Fruit fly (Drosophila melanogaster) whole organism, embryonic: ENCODE measurements around the gene CG6867.

Experiments
- Aef1 ChIP-seq: fragments of 200-800 bp; sonication (Bioruptor generic); IDR thresholded peaks from 3 replicates; pipeline ENCODE4 v1.3.6; 2022; ENCODE audit warnings: missing biosample characterization, missing genetic modification characterization
- Antp ChIP-seq: fragments of 200-800 bp; sonication (Bioruptor generic); optimal IDR thresholded peaks from 3 replicates; lab custom pipeline; 2016; ENCODE audit warnings: missing biosample characterization, missing genetic modification characterization
- BtbVII ChIP-seq: fragments of 200-800 bp; sonication (Bioruptor generic); optimal IDR thresholded peaks from 3 replicates; lab custom pipeline; 2017; ENCODE audit warnings: missing biosample characterization, mild to moderate bottlenecking, missing genetic modification characterization
- CG10147 ChIP-seq: fragments of 200-800 bp; sonication (Bioruptor generic); optimal IDR thresholded peaks from 2 replicates; lab custom pipeline; 2019; ENCODE audit warnings: missing biosample characterization, mild to moderate bottlenecking, missing genetic modification characterization, moderate library complexity
- CG1024 ChIP-seq: fragments of 200-800 bp; sonication (Bioruptor generic); IDR thresholded peaks from 2 replicates; pipeline ENCODE4 v1.3.6; 2022; ENCODE audit warnings: missing biosample characterization, missing genetic modification characterization
- CG10321 ChIP-seq: fragments of 200-800 bp; sonication (Bioruptor generic); IDR thresholded peaks from 2 replicates; pipeline ENCODE4 v1.3.6; 2022; ENCODE audit warnings: missing biosample characterization, missing genetic modification characterization
- CG10565 ChIP-seq: fragments of 200-800 bp; sonication (Bioruptor generic); optimal IDR thresholded peaks from 3 replicates; lab custom pipeline; 2016; ENCODE audit warnings: missing biosample characterization, mild to moderate bottlenecking, missing genetic modification characterization
- CG10959 ChIP-seq: fragments of 200-800 bp; sonication (Bioruptor generic); IDR thresholded peaks from 2 replicates; pipeline ENCODE4 v1.3.6; 2022; ENCODE audit warnings: missing biosample characterization, missing genetic modification characterization
- CG11504 ChIP-seq: fragments of 200-800 bp; sonication (Bioruptor generic); optimal IDR thresholded peaks from 3 replicates; lab custom pipeline; 2019; ENCODE audit warnings: missing biosample characterization, mild to moderate bottlenecking, missing genetic modification characterization, moderate library complexity
- CG12744 ChIP-seq: fragments of 200-800 bp; sonication (Bioruptor generic); optimal IDR thresholded peaks from 2 replicates; lab custom pipeline; 2016; ENCODE audit warnings: missing biosample characterization, missing genetic modification characterization
- CG15073 ChIP-seq: fragments of 200-800 bp; sonication (Bioruptor generic); optimal IDR thresholded peaks from 2 replicates; lab custom pipeline; 2016; ENCODE audit warnings: missing biosample characterization, missing genetic modification characterization
- CG15479 ChIP-seq: fragments of 200-800 bp; sonication (Bioruptor generic); optimal IDR thresholded peaks from 3 replicates; lab custom pipeline; 2019; ENCODE audit warnings: missing biosample characterization, mild to moderate bottlenecking, missing genetic modification characterization, moderate library complexity
- CG17186 ChIP-seq: fragments of 200-800 bp; sonication (Bioruptor generic); optimal IDR thresholded peaks from 3 replicates; lab custom pipeline; 2017; ENCODE audit warnings: missing biosample characterization, missing genetic modification reagents, missing genetic modification characterization
- CG1832 ChIP-seq: fragments of 200-800 bp; sonication (Bioruptor generic); optimal IDR thresholded peaks from 2 replicates; lab custom pipeline; 2017; ENCODE audit warnings: missing biosample characterization, mild to moderate bottlenecking, missing genetic modification characterization, inconsistent platforms
- CG30403 ChIP-seq: fragments of 200-800 bp; sonication (Bioruptor generic); optimal IDR thresholded peaks from 3 replicates; lab custom pipeline; 2016; ENCODE audit warnings: missing biosample characterization, missing genetic modification characterization
- CG31441 ChIP-seq: fragments of 200-800 bp; sonication (Bioruptor generic); IDR thresholded peaks from 2 replicates; pipeline ENCODE4 v1.3.6; 2022; ENCODE audit warnings: missing biosample characterization, missing genetic modification characterization
- CG3726 ChIP-seq: fragments of 200-800 bp; sonication (Bioruptor generic); IDR thresholded peaks from 3 replicates; pipeline ENCODE4, ENCODE4 v1.3.6; 2022; ENCODE audit warnings: missing biosample characterization, missing genetic modification characterization
- CG4617 ChIP-seq: fragments of 200-800 bp; sonication (Bioruptor generic); optimal IDR thresholded peaks from 3 replicates; lab custom pipeline; 2016; ENCODE audit warnings: missing biosample characterization, missing genetic modification characterization, borderline replicate concordance
- CG4854 ChIP-seq: fragments of 200-800 bp; sonication (Bioruptor generic); optimal IDR thresholded peaks from 2 replicates; lab custom pipeline; 2016; ENCODE audit warnings: missing biosample characterization, missing genetic modification characterization, inconsistent platforms
- CG6683 ChIP-seq: fragments of 200-800 bp; sonication (Bioruptor generic); optimal IDR thresholded peaks from 2 replicates; lab custom pipeline; 2017; ENCODE audit warnings: missing biosample characterization, mild to moderate bottlenecking, missing genetic modification characterization, missing genetic modification reagents
- CG7372 ChIP-seq: fragments of 200-800 bp; sonication (Bioruptor generic); IDR thresholded peaks from 2 replicates; pipeline ENCODE4 v1.3.6; 2022; ENCODE audit warnings: missing biosample characterization, missing genetic modification characterization
- Gsc ChIP-seq: fragments of 200-800 bp; sonication (Bioruptor generic); IDR thresholded peaks from 2 replicates; pipeline ENCODE4 v1.3.6; 2022; ENCODE audit warnings: missing biosample characterization, missing genetic modification characterization
- Hmx ChIP-seq: fragments of 200-800 bp; sonication (Bioruptor generic); optimal IDR thresholded peaks from 2 replicates; lab custom pipeline; 2016; ENCODE audit warnings: missing biosample characterization, missing genetic modification characterization
- Hsf ChIP-seq: fragments of 200-800 bp; sonication (Bioruptor generic); optimal IDR thresholded peaks from 3 replicates; lab custom pipeline; 2016; ENCODE audit warnings: missing biosample characterization, missing genetic modification characterization
- MBD-R2 ChIP-seq: fragments of 200-800 bp; sonication (Bioruptor generic); IDR thresholded peaks from 2 replicates; pipeline ENCODE4 v1.3.6; 2022; ENCODE audit warnings: missing biosample characterization, missing genetic modification characterization
- Nf-YB ChIP-seq: fragments of 200-800 bp; sonication (Bioruptor generic); optimal IDR thresholded peaks from 3 replicates; lab custom pipeline; 2019; ENCODE audit warnings: missing biosample characterization, mild to moderate bottlenecking, missing genetic modification characterization, moderate library complexity
- Sin3A ChIP-seq: fragments of >200 bp; optimal IDR thresholded peaks from 2 replicates; lab custom pipeline; 2018
- Taf1 ChIP-seq: fragments of 200-800 bp; sonication (Bioruptor generic); IDR thresholded peaks from 2 replicates; pipeline ENCODE4 v1.3.6; 2022; ENCODE audit warnings: missing biosample characterization, missing genetic modification characterization
- Vsx1 ChIP-seq: fragments of 200-800 bp; sonication (Bioruptor generic); optimal IDR thresholded peaks from 2 replicates; lab custom pipeline; 2017; ENCODE audit warnings: missing biosample characterization, mild to moderate bottlenecking, missing genetic modification characterization, missing genetic modification reagents
- abd-A ChIP-seq: fragments of 200-800 bp; sonication (Bioruptor generic); optimal IDR thresholded peaks from 3 replicates; lab custom pipeline; 2019; ENCODE audit warnings: missing biosample characterization, mild to moderate bottlenecking, missing genetic modification characterization, moderate library complexity
- al ChIP-seq: fragments of 200-800 bp; sonication (Bioruptor generic); IDR thresholded peaks from 2 replicates; pipeline ENCODE4 v1.3.6; 2022; ENCODE audit warnings: missing biosample characterization, missing genetic modification characterization
- az2 ChIP-seq: fragments of 200-800 bp; sonication (Bioruptor generic); optimal IDR thresholded peaks from 3 replicates; lab custom pipeline; 2016; ENCODE audit warnings: missing biosample characterization, missing genetic modification characterization
- cg ChIP-seq: fragments of 200-800 bp; sonication (Bioruptor generic); optimal IDR thresholded peaks from 3 replicates; lab custom pipeline; 2019; ENCODE audit warnings: missing biosample characterization, mild to moderate bottlenecking, missing genetic modification characterization, moderate library complexity
- danr ChIP-seq: fragments of 200-800 bp; sonication (Bioruptor generic); IDR thresholded peaks from 2 replicates; pipeline ENCODE4 v1.3.6; 2022; ENCODE audit warnings: missing biosample characterization, missing genetic modification characterization
- dmrt99B ChIP-seq: fragments of 200-800 bp; sonication (Bioruptor generic); optimal IDR thresholded peaks from 2 replicates; lab custom pipeline; 2018; ENCODE audit warnings: missing biosample characterization, mild to moderate bottlenecking, missing genetic modification characterization, moderate library complexity
- dpn ChIP-seq, 2 experiments: fragments of 200-800 bp; sonication (Bioruptor generic); optimal IDR thresholded peaks; 3 replicates each; lab custom pipeline; 2016; ENCODE audit warnings: missing biosample characterization in 2 of 2, missing genetic modification characterization in 2 of 2
- emc ChIP-seq: fragments of 200-800 bp; sonication (Bioruptor generic); optimal IDR thresholded peaks from 2 replicates; lab custom pipeline; 2016; ENCODE audit warnings: missing biosample characterization, missing genetic modification characterization
- en ChIP-seq: fragments of 200-800 bp; sonication (Bioruptor generic); optimal IDR thresholded peaks from 2 replicates; lab custom pipeline; 2016; ENCODE audit warnings: missing biosample characterization, missing genetic modification characterization
- fd102C ChIP-seq: fragments of 200-800 bp; sonication (Bioruptor generic); optimal IDR thresholded peaks from 2 replicates; lab custom pipeline; 2018; ENCODE audit warnings: missing biosample characterization, mild to moderate bottlenecking, missing genetic modification characterization, moderate library complexity
- fru ChIP-seq: fragments of >200 bp; optimal IDR thresholded peaks from 2 replicates; lab custom pipeline; 2017
- ftz-f1 ChIP-seq: fragments of 200-800 bp; sonication (Bioruptor generic); optimal IDR thresholded peaks from 2 replicates; lab custom pipeline; 2016; ENCODE audit warnings: missing biosample characterization, missing genetic modification characterization
- gro ChIP-seq: fragments of 200-800 bp; sonication (Bioruptor generic); optimal IDR thresholded peaks from 2 replicates; lab custom pipeline; 2016; ENCODE audit warnings: missing biosample characterization, missing genetic modification characterization
- h ChIP-seq: fragments of >200 bp; optimal IDR thresholded peaks from 2 replicates; lab custom pipeline; 2017
- hbn ChIP-seq: fragments of 200-800 bp; sonication (Bioruptor generic); IDR thresholded peaks from 2 replicates; pipeline ENCODE4 v1.3.6; 2022; ENCODE audit warnings: missing biosample characterization, missing genetic modification characterization; ENCODE audit not compliant: partially characterized antibody
- lmd ChIP-seq: fragments of 200-800 bp; sonication (Bioruptor generic); IDR thresholded peaks from 2 replicates; pipeline ENCODE4 v1.3.6; 2022; ENCODE audit warnings: missing biosample characterization, missing genetic modification characterization
- maf-S ChIP-seq: fragments of 200-800 bp; sonication (Bioruptor generic); optimal IDR thresholded peaks from 2 replicates; lab custom pipeline; 2016; ENCODE audit warnings: missing biosample characterization, missing genetic modification characterization
- peb ChIP-seq: fragments of 200-800 bp; sonication (Bioruptor generic); IDR thresholded peaks from 2 replicates; pipeline ENCODE4 v1.3.6; 2022; ENCODE audit warnings: missing biosample characterization, missing genetic modification characterization
- pfk ChIP-seq: fragments of 200-800 bp; sonication (Bioruptor generic); optimal IDR thresholded peaks from 2 replicates; lab custom pipeline; 2018; ENCODE audit warnings: missing biosample characterization, mild to moderate bottlenecking, missing genetic modification characterization, moderate library complexity
- scrt ChIP-seq: fragments of 200-800 bp; sonication (Bioruptor generic); optimal IDR thresholded peaks from 2 replicates; lab custom pipeline; 2018; ENCODE audit warnings: missing biosample characterization, mild to moderate bottlenecking, missing genetic modification characterization, moderate library complexity
- tup ChIP-seq: fragments of 200-800 bp; sonication (Bioruptor generic); optimal IDR thresholded peaks from 2 replicates; lab custom pipeline; 2016; ENCODE audit warnings: missing biosample characterization, mild to moderate bottlenecking, missing genetic modification characterization, moderate library complexity
- unc-4 ChIP-seq: fragments of 200-800 bp; sonication (Bioruptor generic); IDR thresholded peaks from 2 replicates; pipeline ENCODE4 v1.3.6; 2022; ENCODE audit warnings: missing biosample characterization, missing genetic modification characterization; ENCODE audit not compliant: partially characterized antibody
- zf30C ChIP-seq: fragments of 200-800 bp; sonication (Bioruptor generic); optimal IDR thresholded peaks from 3 replicates; lab custom pipeline; 2018; ENCODE audit warnings: missing biosample characterization, mild to moderate bottlenecking, missing genetic modification characterization

CG6867 gene

dm6 chrX:18023615-18024163 is at the start of gene CG6867 (continued):
- TF ChIP-seq hbn (GFP tag; lab: Robert Waterston, UW) = no peak
- no peak for TF ChIP-seq CG3726 (GFP tag; lab: Robert Waterston, UW)
- peak; percentile 8 for TF ChIP-seq scrt (GFP tag; lab: Kevin White, UChicago)
- no peak for TF ChIP-seq Hmx (GFP tag; lab: Kevin White, UChicago)
- TF ChIP-seq CG10147 = no peak
- TF ChIP-seq zf30C (GFP tag; lab: Kevin White, UChicago) = no peak
- peak; percentile 4 for TF ChIP-seq CG11504
- 0 out of 2 replicates have a peak, but pooled peaks have one; percentile 21 for TF ChIP-seq unc-4 (GFP tag; lab: Robert Waterston, UW)
- peak; percentile 30 for TF ChIP-seq abd-A
- TF ChIP-seq CG10959 (GFP tag; lab: Robert Waterston, UW) = no peak
- TF ChIP-seq Antp (GFP tag; lab: Kevin White, UChicago) = no peak
- no peak for TF ChIP-seq gro
- no peak for TF ChIP-seq maf-S (GFP tag; lab: Kevin White, UChicago)
- no peak for TF ChIP-seq Aef1 (GFP tag; lab: Robert Waterston, UW)
- TF ChIP-seq CG10565 (GFP tag; lab: Kevin White, UChicago) = no peak
- no peak for TF ChIP-seq CG15073 (GFP tag; lab: Kevin White, UChicago)
- no peak for TF ChIP-seq CG4854 (GFP tag; lab: Kevin White, UChicago)
- no peak for TF ChIP-seq CG4617 (GFP tag; lab: Kevin White, UChicago)
- no peak for TF ChIP-seq fd102C (GFP tag; lab: Kevin White, UChicago)
- TF ChIP-seq al (GFP tag; lab: Robert Waterston, UW) = no peak
- TF ChIP-seq Vsx1 (GFP tag; lab: Kevin White, UChicago) = no peak
- no peak for TF ChIP-seq ftz-f1 (GFP tag; lab: Kevin White, UChicago)
- peak; percentile 80 for TF ChIP-seq CG10321 (GFP tag; lab: Robert Waterston, UW)
- no peak for TF ChIP-seq danr (GFP tag; lab: Robert Waterston, UW)
- no peak for TF ChIP-seq dmrt99B (tag; lab: Kevin White, UChicago)

DNA sequence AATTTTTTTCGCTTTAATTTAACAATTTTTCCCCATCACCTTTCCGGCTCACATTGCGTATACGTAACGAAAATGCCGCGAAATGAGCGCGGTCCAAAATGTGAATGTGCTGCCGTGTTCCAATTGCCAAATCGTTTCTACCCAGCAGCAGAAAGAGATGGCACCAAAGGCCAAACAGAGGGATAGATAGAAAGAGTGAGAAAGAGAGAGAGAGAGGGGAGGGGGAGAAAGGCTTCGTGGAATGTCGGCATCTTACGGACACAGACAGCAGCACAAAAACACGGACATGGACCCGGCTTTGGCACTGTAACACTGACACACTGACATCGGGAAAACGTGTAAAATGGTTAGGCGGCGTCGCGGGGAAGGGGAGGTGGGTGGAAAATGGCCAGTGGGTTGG is 28.1 kb upstream of the CG6867 start:
- TF ChIP-seq CG7372 (GFP tag; lab: Robert Waterston, UW) (0 out of 2 replicates have a peak, but pooled peaks have one; percentile 41), tup (GFP tag; lab: Kevin White, UChicago) (no peak), MBD-R2 (no peak), CG17186 (GFP tag; lab: Kevin White, UChicago) (no peak), pfk (peak; percentile 86), CG31441 (GFP tag; lab: Robert Waterston, UW) (no peak), Gsc (GFP tag; lab: Robert Waterston, UW) (no peak), BtbVII (GFP tag; lab: Kevin White, UChicago) (no peak), CG15479 (GFP tag; lab: Kevin White, UChicago) (no peak), CG10565 (GFP tag; lab: Kevin White, UChicago) (no peak), en (GFP tag; lab: Kevin White, UChicago) (no peak), fru (no peak), lmd (GFP tag; lab: Robert Waterston, UW) (no peak), abd-A (peak; percentile 50), CG12744 (no peak), Sin3A (lab: Kevin White, UChicago) (no peak), Hsf (GFP tag; lab: Kevin White, UChicago) (no peak), CG6683 (GFP tag; lab: Kevin White, UChicago) (no peak), az2 (GFP tag; lab: Kevin White, UChicago) (no peak), emc (GFP tag; lab: Kevin White, UChicago) (no peak), dpn (GFP tag; optimal IDR thresholded peaks at IDR 0.05; lab: Kevin White, UChicago) (no peak), CG1832 (GFP tag; lab: Kevin White, UChicago) (peak; percentile 18), Taf1 (GFP tag; lab: Robert Waterston, UW) (no peak), CG30403 (GFP tag; lab: Kevin White, UChicago) (no peak), cg (GFP tag; lab: Kevin White, UChicago) (no peak), h (lab: Kevin White, UChicago) (no peak), Nf-YB (GFP tag; lab: Kevin White, UChicago) (no peak), peb (GFP tag; lab: Robert Waterston, UW) (no peak), CG1024 (no peak)
